ENCODE assay signal across 1 fruit fly cellular context in the genomic region with DNA sequence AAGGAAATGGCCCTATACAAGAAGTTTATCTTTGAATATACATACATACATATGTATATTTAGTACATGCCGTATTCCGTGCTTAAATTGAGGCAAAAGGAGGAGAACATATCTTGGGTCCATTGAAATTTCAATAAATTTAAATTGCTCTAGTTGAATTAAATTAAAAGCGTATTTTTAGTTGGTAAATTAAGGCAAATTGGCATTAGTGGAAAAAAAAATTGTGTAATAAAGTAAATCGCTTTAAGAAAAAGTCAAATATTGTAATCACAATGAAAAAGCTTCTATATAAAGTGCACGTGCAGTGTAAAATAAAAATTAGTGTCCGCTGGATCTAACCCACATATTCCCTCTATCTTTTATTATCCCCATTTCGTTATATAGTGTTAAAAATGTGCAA.
TF ChIP-seq lines count a peak whose summit lies in the region.

No protein-coding gene starts in this region.

TF ChIP-seq in whole organism, embryonic, 481 proteins besides CTCF, POLR2A, EP300 and RAD21 (continued from another document):
- TF ChIP-seq grn (GFP tag; optimal IDR thresholded peaks at IDR 0.05; lab: Kevin White, UChicago) (no peak), CG12391 (tag; optimal IDR thresholded peaks at IDR 0.05; lab: Kevin White, UChicago) (no peak), Hr78 (GFP tag; optimal IDR thresholded peaks at IDR 0.05; lab: Kevin White, UChicago) (no peak), run (tag; optimal IDR thresholded peaks at IDR 0.05; lab: Kevin White, UChicago) (no peak), tgo (GFP tag; IDR thresholded peaks at IDR 0.05; lab: Robert Waterston, UW) (no peak), chif (GFP tag; optimal IDR thresholded peaks at IDR 0.05; lab: Kevin White, UChicago) (no peak), gem (tag; optimal IDR thresholded peaks at IDR 0.05; lab: Kevin White, UChicago) (peak; percentile 35), toy (GFP tag; IDR thresholded peaks at IDR 0.05; lab: Robert Waterston, UW) (no peak), CG31365 (tag; optimal IDR thresholded peaks at IDR 0.05; lab: Kevin White, UChicago) (no peak), CG11560 (tag; IDR thresholded peaks at IDR 0.05; lab: Robert Waterston, UW) (no peak), abd-A (tag; optimal IDR thresholded peaks at IDR 0.05; lab: Kevin White, UChicago) (no peak), CG4404 (GFP tag; IDR thresholded peaks at IDR 0.05; lab: Robert Waterston, UW) (no peak), h (optimal IDR thresholded peaks at IDR 0.05; lab: Kevin White, UChicago) (no peak), zf30C (GFP tag; optimal IDR thresholded peaks at IDR 0.05; lab: Kevin White, UChicago) (no peak), CG10431 (GFP tag; optimal IDR thresholded peaks at IDR 0.05; lab: Kevin White, UChicago) (no peak), CG3281 (GFP tag; optimal IDR thresholded peaks at IDR 0.05; lab: Kevin White, UChicago) (no peak), CG7928 (GFP tag; optimal IDR thresholded peaks at IDR 0.05; lab: Kevin White, UChicago) (no peak), CG17568 (GFP tag; optimal IDR thresholded peaks at IDR 0.05; lab: Kevin White, UChicago) (no peak), kah (GFP tag; optimal IDR thresholded peaks at IDR 0.05; lab: Kevin White, UChicago) (no peak), CG3995 (GFP tag; optimal IDR thresholded peaks at IDR 0.05; lab: Kevin White, UChicago) (no peak), GATAe (GFP tag; conservative IDR thresholded peaks at IDR 0.05; lab: Robert Waterston, UW) (no peak), sens-2 (GFP tag; IDR thresholded peaks at IDR 0.05; lab: Robert Waterston, UW) (no peak), CG15269 (tag; optimal IDR thresholded peaks at IDR 0.05; lab: Kevin White, UChicago) (no peak), D19A (tag; optimal IDR thresholded peaks at IDR 0.05; lab: Kevin White, UChicago) (peak; percentile 59), dmrt11E (tag; optimal IDR thresholded peaks at IDR 0.05; lab: Kevin White, UChicago) (peak; percentile 11), Dbx (GFP tag; IDR thresholded peaks at IDR 0.05; lab: Robert Waterston, UW) (no peak), CG17612 (GFP tag; IDR thresholded peaks at IDR 0.05; lab: Robert Waterston, UW) (no peak), CG34376 (GFP tag; optimal IDR thresholded peaks at IDR 0.05; lab: Kevin White, UChicago) (no peak), CG31441 (GFP tag; IDR thresholded peaks at IDR 0.05; lab: Robert Waterston, UW) (no peak)
